Worm (Caenorhabditis elegans) whole organism, midembryonic: ENCODE results near the gene M03D4.3.

ENCODE experiments used
- T22C8.4 ChIP-seq: fragments of 200-800 bp; sonication (Bioruptor generic); IDR thresholded peaks from 2 replicates; pipeline ENCODE4 v1.3.6; 2022; ENCODE audit warnings: missing genetic modification characterization, missing compliant biosample characterization
- cog-1 ChIP-seq: sonication (generic microtip); optimal IDR thresholded peaks from 2 replicates; lab custom pipeline; 2016; ENCODE audit warnings: missing genetic modification characterization, missing compliant biosample characterization
- flt-1 ChIP-seq: fragments of 200-800 bp; sonication (Bioruptor generic); IDR thresholded peaks from 2 replicates; pipeline ENCODE4 v1.3.6; 2022; ENCODE audit warnings: missing genetic modification characterization, missing compliant biosample characterization
- klf-2 ChIP-seq: fragments of 200-800 bp; sonication (Bioruptor generic); conservative IDR thresholded peaks from 2 replicates; pipeline ENCODE4 v1.3.6; 2022; ENCODE audit warnings: missing genetic modification reagents, missing genetic modification characterization, missing compliant biosample characterization
- med-1 ChIP-seq: sonication (generic microtip); optimal IDR thresholded peaks from 2 replicates; lab custom pipeline; 2017; ENCODE audit warnings: missing genetic modification characterization, mild to moderate bottlenecking, missing compliant biosample characterization, antibody characterized with exemption, missing genetic modification reagents; ENCODE audit not compliant: insufficient read depth
- ref-1 ChIP-seq: fragments of 200-800 bp; sonication (Bioruptor generic); conservative IDR thresholded peaks from 2 replicates; pipeline ENCODE4 v1.3.6; 2022; ENCODE audit warnings: missing genetic modification reagents, missing genetic modification characterization, missing compliant biosample characterization
- tab-1 ChIP-seq: fragments of 200-800 bp; sonication (Bioruptor generic); IDR thresholded peaks from 2 replicates; pipeline ENCODE4 v1.3.6; 2022; ENCODE audit warnings: missing genetic modification characterization, missing compliant biosample characterization
- ztf-23 ChIP-seq: fragments of 200-800 bp; sonication (Bioruptor generic); IDR thresholded peaks from 2 replicates; pipeline ENCODE4 v1.3.6; 2022; ENCODE audit warnings: missing genetic modification reagents, missing genetic modification characterization, missing compliant biosample characterization
- ztf-29 ChIP-seq: fragments of 200-800 bp; sonication (Bioruptor generic); IDR thresholded peaks from 2 replicates; pipeline ENCODE4 v1.3.6; 2022; ENCODE audit warnings: missing genetic modification reagents, missing genetic modification characterization, missing compliant biosample characterization

The M03D4.3 gene

DNA sequence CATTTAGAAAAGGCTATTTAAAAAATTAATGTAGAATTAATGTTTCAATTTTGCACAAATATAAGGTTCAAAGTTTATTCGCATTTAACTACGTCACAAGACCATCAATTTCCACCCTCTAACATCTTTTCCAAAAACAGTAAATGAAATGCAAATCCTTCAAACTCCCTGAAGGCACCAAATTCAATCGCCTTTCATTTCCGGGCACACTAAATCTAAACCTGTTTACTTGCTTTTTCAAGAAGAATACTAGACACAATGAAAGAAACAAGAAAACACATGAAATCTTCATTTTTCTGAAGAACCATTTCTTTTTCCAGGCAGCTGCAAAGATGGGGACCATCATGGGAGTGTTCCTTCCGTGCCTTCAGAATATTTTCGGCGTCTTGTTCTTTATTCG, 47.0 kb downstream of the M03D4.3 start:
- TF ChIP-seq ztf-29 (GFP tag; lab: Robert Waterston, UW) (no peak), ref-1 (GFP tag; lab: Robert Waterston, UW) (no peak), cog-1 (no peak), klf-2 (no peak), tab-1 (GFP tag; lab: Robert Waterston, UW) (no peak), T22C8.4 (GFP tag; lab: Robert Waterston, UW) (no peak), flt-1 (GFP tag; lab: Robert Waterston, UW) (no peak), ztf-23 (GFP tag; lab: Robert Waterston, UW) (no peak), med-1 (no peak)

ce11 chrIV:6064657-6065056, 47.5 kb downstream of the M03D4.3 start:
- TF ChIP-seq tab-1 (GFP tag; lab: Robert Waterston, UW) (no peak), ref-1 (GFP tag; lab: Robert Waterston, UW) (no peak), klf-2 (no peak), ztf-23 (GFP tag; lab: Robert Waterston, UW) (no peak), ztf-29 (GFP tag; lab: Robert Waterston, UW) (no peak), T22C8.4 (GFP tag; lab: Robert Waterston, UW) (no peak), flt-1 (GFP tag; lab: Robert Waterston, UW) (no peak), cog-1 (no peak), med-1 (no peak)

DNA sequence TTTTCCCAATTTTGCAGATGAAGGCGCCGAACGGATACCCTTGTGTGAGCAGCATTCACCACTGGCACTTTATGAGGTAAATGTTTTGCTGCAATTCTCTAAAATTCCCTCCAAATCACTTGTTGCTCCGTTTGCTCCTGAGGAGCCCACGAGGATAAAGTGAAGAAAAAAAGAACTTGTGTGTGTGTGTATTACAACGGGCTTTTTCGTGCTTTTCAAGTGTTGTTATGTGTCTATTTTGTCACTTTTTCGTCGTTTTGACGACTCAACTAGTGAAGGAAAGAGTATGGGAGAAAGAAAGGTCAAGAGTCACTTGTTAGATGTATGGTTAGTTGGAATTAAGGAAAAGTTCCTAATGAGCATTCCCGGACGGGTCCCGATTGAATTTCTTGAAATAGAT, 50.1 kb downstream of the M03D4.3 start:
- TF ChIP-seq tab-1 (GFP tag; lab: Robert Waterston, UW), result no peak
- TF ChIP-seq med-1, result no peak

- TF ChIP-seq ztf-29 (GFP tag; lab: Robert Waterston, UW) (no peak), tab-1 (GFP tag; lab: Robert Waterston, UW) (no peak), med-1 (no peak), klf-2 (no peak), cog-1 (no peak), T22C8.4 (GFP tag; lab: Robert Waterston, UW) (no peak), ztf-23 (GFP tag; lab: Robert Waterston, UW) (no peak), ref-1 (GFP tag; lab: Robert Waterston, UW) (no peak), flt-1 (GFP tag; lab: Robert Waterston, UW) (no peak)
Measured at ce11 chrIV:6060912-6061311, 51.3 kb downstream of the M03D4.3 start.
